Worm (Caenorhabditis elegans): ENCODE results near the gene rep-1.

rep-1 gene

ce11 chrIII:1570006-1570405, at the start of gene rep-1:
rep-1 (plus strand) TSS chrIII:1570306.
- TF ChIP-seq tra-4 (tag; optimal IDR thresholded peaks at IDR 0.05) = no peak
- TF ChIP-seq B0310.2 (tag; optimal IDR thresholded peaks at IDR 0.05) = no peak
- TF ChIP-seq ceh-36 (tag; optimal IDR thresholded peaks at IDR 0.05) = no peak
- TF ChIP-seq aly-1 (tag; optimal IDR thresholded peaks at IDR 0.05) = no peak
- no peak for TF ChIP-seq hmbx-1 (tag; optimal IDR thresholded peaks at IDR 0.05)
- TF ChIP-seq hnd-1 (tag; optimal IDR thresholded peaks at IDR 0.05) = no peak
- no peak for TF ChIP-seq scrt-1 (GFP tag; IDR thresholded peaks at IDR 0.05)
- TF ChIP-seq F13C5.2 (tag; optimal IDR thresholded peaks at IDR 0.05) = no peak
- no peak for TF ChIP-seq ets-7 (tag; optimal IDR thresholded peaks at IDR 0.05)
- no peak for TF ChIP-seq ama-1 (optimal IDR thresholded peaks at IDR 0.05)
- TF ChIP-seq flt-1 (GFP tag; IDR thresholded peaks at IDR 0.05) = no peak
- no peak for TF ChIP-seq pes-1 (GFP tag; IDR thresholded peaks at IDR 0.05)
- no peak for TF ChIP-seq sea-1 (GFP tag; conservative IDR thresholded peaks at IDR 0.05)
- no peak for TF ChIP-seq tbx-11 (GFP tag; IDR thresholded peaks at IDR 0.05)

DNA sequence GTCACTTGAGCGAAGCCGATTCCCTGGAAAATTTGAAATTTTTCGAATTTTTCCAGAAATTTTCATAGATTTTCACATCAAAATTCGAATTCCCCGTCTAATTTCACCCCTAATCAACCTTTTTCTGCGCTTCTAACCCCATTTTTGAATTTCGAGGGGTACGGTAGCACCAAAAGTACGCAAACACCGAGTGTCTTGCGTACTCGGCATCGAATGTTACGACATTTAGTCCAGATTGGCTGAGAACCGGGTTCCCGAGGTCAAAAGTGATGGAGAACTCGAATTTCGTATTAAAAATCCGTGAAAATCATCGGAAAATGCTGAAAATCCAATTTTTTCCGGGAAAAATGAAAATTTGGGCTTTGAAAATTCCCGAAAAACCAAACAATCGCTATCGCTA, 41.7 kb upstream of the rep-1 start:
- TF ChIP-seq B0310.2 (tag; optimal IDR thresholded peaks at IDR 0.05) = no peak
- TF ChIP-seq ama-1 (optimal IDR thresholded peaks at IDR 0.05) = no peak
- TF ChIP-seq tbx-37 (GFP tag; conservative IDR thresholded peaks at IDR 0.05) = no peak
- no peak for TF ChIP-seq tra-4 (tag; optimal IDR thresholded peaks at IDR 0.05)
- no peak for TF ChIP-seq F13C5.2 (tag; optimal IDR thresholded peaks at IDR 0.05)
- no peak for TF ChIP-seq hmg-4 (GFP tag; optimal IDR thresholded peaks at IDR 0.05)
- no peak for TF ChIP-seq hnd-1 (tag; optimal IDR thresholded peaks at IDR 0.05)
- no peak for TF ChIP-seq flt-1 (GFP tag; IDR thresholded peaks at IDR 0.05)
- TF ChIP-seq aly-1 (tag; optimal IDR thresholded peaks at IDR 0.05) = no peak
- no peak for TF ChIP-seq ceh-36 (tag; optimal IDR thresholded peaks at IDR 0.05)

DNA sequence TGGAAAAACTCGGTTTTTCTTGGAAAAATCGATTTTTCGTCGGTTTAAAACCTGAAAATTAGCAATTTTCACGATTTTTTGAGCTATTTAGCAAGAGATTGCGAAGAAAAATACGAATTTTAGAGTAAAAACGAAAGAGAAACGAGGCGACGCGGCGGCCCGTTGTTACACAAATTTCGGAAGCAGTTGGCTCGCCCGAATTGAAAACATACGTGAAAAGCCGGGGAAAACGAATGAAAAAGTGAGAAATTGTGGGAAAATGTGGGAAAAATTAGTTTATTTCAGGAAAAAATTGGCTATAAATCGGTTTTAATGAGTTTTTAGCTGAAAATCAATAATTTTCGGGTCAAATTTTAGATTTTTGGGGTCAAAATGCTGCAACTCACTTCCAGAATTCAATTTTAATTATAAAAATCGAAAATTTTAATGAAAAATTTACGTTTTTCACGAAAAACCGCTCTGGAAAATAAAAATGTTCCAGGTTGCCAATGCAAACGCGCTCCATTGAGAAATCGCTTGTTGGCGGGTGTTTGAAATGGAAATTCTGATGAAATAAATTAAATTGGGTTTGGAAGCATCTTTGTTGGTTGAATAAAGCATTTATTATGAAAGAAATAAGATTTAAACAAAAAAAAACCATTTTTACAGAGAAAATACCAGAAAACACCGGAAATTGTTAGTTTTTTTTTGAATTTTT, 37.2 kb upstream of the rep-1 start, which contains the start of gene snf-6:
Gene snf-6, minus strand, starts transcription at position 51 of the 697 bp plus-strand sequence.
- TF ChIP-seq tbx-11 (GFP tag; IDR thresholded peaks at IDR 0.05) (no peak), B0310.2 (tag; optimal IDR thresholded peaks at IDR 0.05) (no peak)

ce11 chrIII:1533615-1534014, 36.5 kb upstream of the rep-1 start, which contains the start of gene mtg-1:
mtg-1 (plus strand) TSS chrIII:1533774.
- TF ChIP-seq B0310.2 (tag; optimal IDR thresholded peaks at IDR 0.05) (no peak), pes-1 (GFP tag; IDR thresholded peaks at IDR 0.05) (no peak), F13C5.2 (tag; optimal IDR thresholded peaks at IDR 0.05) (no peak), hmbx-1 (tag; optimal IDR thresholded peaks at IDR 0.05) (no peak), aly-1 (tag; optimal IDR thresholded peaks at IDR 0.05) (no peak), hmg-4 (GFP tag; optimal IDR thresholded peaks at IDR 0.05) (no peak), ets-7 (tag; optimal IDR thresholded peaks at IDR 0.05) (no peak), ceh-13 (GFP tag; optimal IDR thresholded peaks at IDR 0.05) (no peak), tbx-37 (GFP tag; conservative IDR thresholded peaks at IDR 0.05) (no peak), tbx-11 (GFP tag; IDR thresholded peaks at IDR 0.05) (no peak), sea-1 (GFP tag; conservative IDR thresholded peaks at IDR 0.05) (no peak), hnd-1 (tag; optimal IDR thresholded peaks at IDR 0.05) (no peak), tra-4 (tag; optimal IDR thresholded peaks at IDR 0.05) (no peak), ama-1 (optimal IDR thresholded peaks at IDR 0.05) (no peak), scrt-1 (GFP tag; IDR thresholded peaks at IDR 0.05) (no peak), ceh-36 (tag; optimal IDR thresholded peaks at IDR 0.05) (no peak), flt-1 (GFP tag; IDR thresholded peaks at IDR 0.05) (no peak)

- TF ChIP-seq B0310.2 (tag; optimal IDR thresholded peaks at IDR 0.05) = no peak
- no peak for TF ChIP-seq pes-1 (GFP tag; IDR thresholded peaks at IDR 0.05)
- no peak for TF ChIP-seq tra-4 (tag; optimal IDR thresholded peaks at IDR 0.05)
- no peak for TF ChIP-seq scrt-1 (GFP tag; IDR thresholded peaks at IDR 0.05)
- TF ChIP-seq ceh-36 (tag; optimal IDR thresholded peaks at IDR 0.05) = no peak
These were observed 35.7 kb upstream of the rep-1 start for ce11 chrIII:1534431-1534830.

DNA sequence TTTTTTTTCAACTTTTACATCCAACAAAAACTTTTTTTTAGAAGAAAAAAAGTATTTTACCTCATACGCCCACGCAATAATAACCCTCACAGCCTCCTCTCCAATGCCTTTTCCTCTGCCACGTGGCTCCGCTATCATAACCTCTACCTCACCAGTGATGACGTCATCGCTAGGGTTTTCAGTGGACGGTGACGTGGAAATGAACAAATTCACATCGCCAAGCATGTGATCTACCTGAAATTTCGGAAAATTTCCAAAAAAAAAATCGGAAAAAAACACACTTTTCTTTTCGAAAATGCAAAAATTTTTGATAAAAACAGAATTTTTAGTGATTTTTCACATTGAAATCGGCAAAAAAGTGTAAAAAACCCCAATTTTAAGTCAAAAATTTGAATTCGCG, 30.7 kb upstream of the rep-1 start:
- TF ChIP-seq B0310.2 (tag; optimal IDR thresholded peaks at IDR 0.05) = no peak
- TF ChIP-seq ama-1 (optimal IDR thresholded peaks at IDR 0.05) = no peak

DNA sequence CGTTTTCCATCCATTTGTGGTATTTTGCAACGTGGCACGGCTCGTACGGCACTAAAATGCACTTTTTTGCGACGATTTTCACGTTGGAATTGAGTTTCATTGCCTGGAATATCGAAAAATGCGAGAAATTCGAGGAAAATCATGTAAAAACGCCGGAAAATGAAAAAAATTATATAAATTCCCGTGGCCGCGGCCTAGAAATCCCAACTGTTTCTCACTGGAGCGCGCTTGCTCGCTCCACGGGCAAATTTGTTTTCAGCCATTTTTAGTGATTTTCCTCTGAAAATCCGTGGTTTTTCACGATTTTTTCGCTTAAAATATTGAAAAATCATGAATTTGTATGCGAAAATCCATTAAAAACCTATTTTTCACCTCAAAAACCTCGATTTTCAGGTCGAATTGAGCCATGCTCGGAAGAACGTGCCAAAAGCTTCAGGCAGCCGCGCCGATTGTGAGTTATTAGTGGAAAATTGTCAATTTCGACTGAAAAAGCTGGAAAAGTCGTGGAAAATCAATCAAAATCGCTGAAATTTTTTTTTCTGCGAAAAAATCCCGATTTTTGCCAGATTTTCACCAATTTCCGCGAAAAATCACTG, 29.9 kb upstream of the rep-1 start, which contains the start of the genes Y67D2.5 and cisd-3.2:
Gene Y67D2.5, minus strand, starts transcription at position 145 of the 596 bp plus-strand sequence.
Gene cisd-3.2, plus strand, starts transcription at position 394 of the 596 bp plus-strand sequence.
- no peak for TF ChIP-seq ceh-36 (tag; optimal IDR thresholded peaks at IDR 0.05)
- TF ChIP-seq tbx-37 (GFP tag; conservative IDR thresholded peaks at IDR 0.05) = peak; percentile 44; the same call in 1 of the 2 replicates

- TF ChIP-seq aly-1 (tag; optimal IDR thresholded peaks at IDR 0.05) (no peak), ceh-36 (tag; optimal IDR thresholded peaks at IDR 0.05) (no peak), hmg-4 (GFP tag; optimal IDR thresholded peaks at IDR 0.05) (no peak), pes-1 (GFP tag; IDR thresholded peaks at IDR 0.05) (no peak)
These were observed 26.6 kb upstream of the rep-1 start for ce11 chrIII:1543406-1544011.

Measured in whole organism, early embryonic.